Fruit fly (Drosophila melanogaster) whole organism, embryonic: Measurements from ENCODE around the gene CG2540.
A peak's percentile ranks its signal among the peaks of the same experiment; 100 is the strongest.

ENCODE experiments used
- Antp ChIP-seq: fragments of 200-800 bp; sonication (Bioruptor generic); optimal IDR thresholded peaks from 3 replicates; lab custom pipeline; 2016; ENCODE audit warnings: missing biosample characterization, missing genetic modification characterization
- C15 ChIP-seq: fragments of 200-800 bp; sonication (Bioruptor generic); IDR thresholded peaks from 3 replicates; pipeline ENCODE4 v1.3.6; 2022; ENCODE audit warnings: missing biosample characterization, missing genetic modification characterization
- CG11247 ChIP-seq: fragments of 200-800 bp; sonication (Bioruptor generic); IDR thresholded peaks from 2 replicates; pipeline ENCODE4 v1.3.6; 2022; ENCODE audit warnings: missing biosample characterization, missing genetic modification characterization
- CG12942 ChIP-seq: fragments of 200-800 bp; sonication (Bioruptor generic); optimal IDR thresholded peaks from 3 replicates; lab custom pipeline; 2016; ENCODE audit warnings: missing biosample characterization, missing genetic modification characterization
- CG15011 ChIP-seq: fragments of 200-800 bp; sonication (Bioruptor generic); optimal IDR thresholded peaks from 3 replicates; lab custom pipeline; 2018; ENCODE audit warnings: missing biosample characterization, mild to moderate bottlenecking, missing genetic modification characterization
- CG1603 ChIP-seq: fragments of 200-800 bp; sonication (Bioruptor generic); optimal IDR thresholded peaks from 2 replicates; lab custom pipeline; 2019; ENCODE audit warnings: missing biosample characterization, mild to moderate bottlenecking, missing genetic modification characterization, moderate library complexity
- CG17361 ChIP-seq: fragments of 200-800 bp; sonication (Bioruptor generic); IDR thresholded peaks from 3 replicates; pipeline ENCODE4 v1.3.6; 2022; ENCODE audit warnings: missing biosample characterization, missing genetic modification characterization
- CG17802 ChIP-seq: fragments of 200-800 bp; sonication (Bioruptor generic); optimal IDR thresholded peaks from 2 replicates; lab custom pipeline; 2018; ENCODE audit warnings: missing biosample characterization, mild to moderate bottlenecking, missing genetic modification characterization, moderate library complexity
- CG17912 ChIP-seq: fragments of 200-800 bp; sonication (Bioruptor generic); optimal IDR thresholded peaks from 2 replicates; lab custom pipeline; 2018; ENCODE audit warnings: missing biosample characterization, mild to moderate bottlenecking, missing genetic modification characterization
- CG18764 ChIP-seq: fragments of 200-800 bp; sonication (Bioruptor generic); optimal IDR thresholded peaks from 3 replicates; lab custom pipeline; 2016; ENCODE audit warnings: missing biosample characterization, missing genetic modification characterization
- CG32532 ChIP-seq: fragments of 200-800 bp; sonication (Bioruptor generic); IDR thresholded peaks from 2 replicates; pipeline ENCODE4 v1.3.6; 2022; ENCODE audit warnings: missing biosample characterization, missing genetic modification characterization
- CG3407 ChIP-seq: fragments of 200-800 bp; sonication (Bioruptor generic); optimal IDR thresholded peaks from 2 replicates; lab custom pipeline; 2018; ENCODE audit warnings: missing biosample characterization, mild to moderate bottlenecking, missing genetic modification characterization
- CG4617 ChIP-seq: fragments of 200-800 bp; sonication (Bioruptor generic); optimal IDR thresholded peaks from 3 replicates; lab custom pipeline; 2016; ENCODE audit warnings: missing biosample characterization, missing genetic modification characterization, borderline replicate concordance
- CG6175 ChIP-seq: fragments of 200-800 bp; sonication (Bioruptor generic); IDR thresholded peaks from 3 replicates; pipeline ENCODE4 v1.3.6; 2022; ENCODE audit warnings: missing biosample characterization, missing genetic modification characterization
- CG6272 ChIP-seq: fragments of 200-800 bp; sonication (Bioruptor generic); IDR thresholded peaks from 2 replicates; pipeline ENCODE4 v1.3.6; 2022; ENCODE audit warnings: missing biosample characterization, missing genetic modification characterization
- CG6689 ChIP-seq: fragments of 200-800 bp; sonication (Bioruptor generic); IDR thresholded peaks from 2 replicates; pipeline ENCODE4 v1.3.6; 2022; ENCODE audit warnings: missing biosample characterization, missing genetic modification characterization
- CG6854 ChIP-seq: fragments of 200-800 bp; sonication (Bioruptor generic); optimal IDR thresholded peaks from 3 replicates; lab custom pipeline; 2017; ENCODE audit warnings: missing biosample characterization, mild to moderate bottlenecking, missing genetic modification characterization
- CG7928 ChIP-seq: fragments of 200-800 bp; sonication (Bioruptor generic); optimal IDR thresholded peaks from 2 replicates; lab custom pipeline; 2017; ENCODE audit warnings: missing biosample characterization, mild to moderate bottlenecking, missing genetic modification characterization
- CG8290 ChIP-seq, 3 experiments: fragments of 200-800 bp; sonication (Bioruptor generic); optimal IDR thresholded peaks; 2 replicates each; lab custom pipeline; 2016 to 2019; ENCODE audit warnings: missing biosample characterization in 3 of 3, missing genetic modification characterization in 3 of 3, mild to moderate bottlenecking in 2 of 3, moderate library complexity in 1 of 3
- CG9437 ChIP-seq: fragments of 200-800 bp; sonication (Bioruptor generic); optimal IDR thresholded peaks from 2 replicates; lab custom pipeline; 2018; ENCODE audit warnings: missing biosample characterization, mild to moderate bottlenecking, missing genetic modification characterization
- Doc2 ChIP-seq: fragments of 200-800 bp; sonication (Bioruptor generic); IDR thresholded peaks from 2 replicates; pipeline ENCODE4 v1.3.6; 2022; ENCODE audit warnings: missing biosample characterization, missing genetic modification characterization
- ERR ChIP-seq: fragments of 200-800 bp; sonication (Bioruptor generic); optimal IDR thresholded peaks from 2 replicates; lab custom pipeline; 2016; ENCODE audit warnings: missing biosample characterization, missing genetic modification characterization
- Ets65A ChIP-seq: fragments of 200-800 bp; sonication (Bioruptor generic); peaks from one replicate; lab custom pipeline; 2016; ENCODE audit warnings: missing biosample characterization, missing genetic modification characterization
- Fer1 ChIP-seq: fragments of 200-800 bp; sonication (Bioruptor generic); optimal IDR thresholded peaks from 2 replicates; lab custom pipeline; 2017; ENCODE audit warnings: missing biosample characterization, mild to moderate bottlenecking, missing genetic modification characterization
- Fer3 ChIP-seq: fragments of 200-800 bp; sonication (Bioruptor generic); optimal IDR thresholded peaks from 2 replicates; lab custom pipeline; 2018; ENCODE audit warnings: missing biosample characterization, mild to moderate bottlenecking, missing genetic modification characterization, moderate library complexity
- HLH54F ChIP-seq: fragments of 200-800 bp; sonication (Bioruptor generic); optimal IDR thresholded peaks from 3 replicates; lab custom pipeline; 2016; ENCODE audit warnings: missing biosample characterization, missing genetic modification characterization
- HLHmδ ChIP-seq: fragments of 200-800 bp; sonication (Bioruptor generic); optimal IDR thresholded peaks from 2 replicates; lab custom pipeline; 2018; ENCODE audit warnings: missing biosample characterization, mild to moderate bottlenecking, missing genetic modification characterization, moderate library complexity
- Hr39 ChIP-seq: fragments of >200 bp; optimal IDR thresholded peaks from 2 replicates; lab custom pipeline; 2017
- Hr51 ChIP-seq, 2 experiments: fragments of 200-800 bp; sonication (Bioruptor generic); optimal IDR thresholded peaks; 2 replicates in 1 of 2; 3 replicates in 1 of 2; lab custom pipeline; 2016 to 2018; ENCODE audit warnings: missing biosample characterization in 2 of 2, missing genetic modification characterization in 2 of 2, mild to moderate bottlenecking in 1 of 2, moderate library complexity in 1 of 2
- Hr78 ChIP-seq, 2 experiments: fragments of 200-800 bp in 1 of 2; fragments of >200 bp in 1 of 2; sonication (Bioruptor generic) in 1 of 2; optimal IDR thresholded peaks; 2 replicates each; lab custom pipeline; 2017 to 2019; ENCODE audit warnings: missing biosample characterization in 2 of 2, missing genetic modification characterization in 2 of 2, mild to moderate bottlenecking in 1 of 2, moderate library complexity in 1 of 2
- Jarid2 ChIP-seq: fragments of 200-800 bp; sonication (Bioruptor generic); optimal IDR thresholded peaks from 3 replicates; lab custom pipeline; 2017; ENCODE audit warnings: mild to moderate bottlenecking, missing biosample characterization, missing genetic modification reagents, missing genetic modification characterization
- Meics ChIP-seq: fragments of 200-800 bp; sonication (Bioruptor generic); optimal IDR thresholded peaks from 2 replicates; lab custom pipeline; 2017; ENCODE audit warnings: missing biosample characterization, mild to moderate bottlenecking, missing genetic modification characterization
- Mrtf ChIP-seq: fragments of 200-800 bp; sonication (Bioruptor generic); IDR thresholded peaks from 3 replicates; pipeline ENCODE4 v1.3.6; 2022; ENCODE audit warnings: missing biosample characterization, missing genetic modification characterization
- PHDP ChIP-seq: fragments of 200-800 bp; sonication (Bioruptor generic); optimal IDR thresholded peaks from 3 replicates; lab custom pipeline; 2018; ENCODE audit warnings: missing biosample characterization, mild to moderate bottlenecking, missing genetic modification characterization, moderate library complexity
- Rfx ChIP-seq: fragments of 200-800 bp; sonication (Bioruptor generic); IDR thresholded peaks from 2 replicates; pipeline ENCODE4 v1.3.6; 2022; ENCODE audit warnings: missing biosample characterization, missing genetic modification characterization
- Taf1 ChIP-seq: fragments of 200-800 bp; sonication (Bioruptor generic); IDR thresholded peaks from 2 replicates; pipeline ENCODE4 v1.3.6; 2022; ENCODE audit warnings: missing biosample characterization, missing genetic modification characterization
- br ChIP-seq: fragments of >200 bp; optimal IDR thresholded peaks from 2 replicates; lab custom pipeline; 2017
- crc ChIP-seq: fragments of 200-800 bp; sonication (Bioruptor generic); optimal IDR thresholded peaks from 2 replicates; lab custom pipeline; 2016; ENCODE audit warnings: missing biosample characterization, missing genetic modification characterization
- dmrt11E ChIP-seq: fragments of 200-800 bp; sonication (Bioruptor generic); optimal IDR thresholded peaks from 3 replicates; lab custom pipeline; 2018; ENCODE audit warnings: missing biosample characterization, mild to moderate bottlenecking, missing genetic modification characterization, moderate library complexity
- dpn ChIP-seq, 2 experiments: fragments of 200-800 bp; sonication (Bioruptor generic); optimal IDR thresholded peaks; 3 replicates each; lab custom pipeline; 2016; ENCODE audit warnings: missing biosample characterization in 2 of 2, missing genetic modification characterization in 2 of 2
- gce ChIP-seq: fragments of 200-800 bp; sonication (Bioruptor generic); IDR thresholded peaks from 3 replicates; pipeline ENCODE4 v1.3.6; 2022; ENCODE audit warnings: missing biosample characterization, missing genetic modification characterization
- oc ChIP-seq: fragments of 200-800 bp; sonication (Bioruptor generic); optimal IDR thresholded peaks from 2 replicates; lab custom pipeline; 2018; ENCODE audit warnings: missing biosample characterization, mild to moderate bottlenecking, missing genetic modification characterization, moderate library complexity
- org-1 ChIP-seq: fragments of 200-800 bp; sonication (Bioruptor generic); optimal IDR thresholded peaks from 2 replicates; lab custom pipeline; 2017; ENCODE audit warnings: missing biosample characterization, missing genetic modification characterization
- pan ChIP-seq, 4 experiments: fragments of >200 bp in 3 of 4; fragments of 200-800 bp in 1 of 4; sonication (Bioruptor generic) in 1 of 4; optimal IDR thresholded peaks in 3 of 4; IDR thresholded peaks in 1 of 4; 2 replicates each; pipeline versions ENCODE4 v1.3.6 to Lab custom; 2017 to 2022; ENCODE audit warnings: missing biosample characterization in 2 of 4, missing genetic modification characterization in 2 of 4, mixed read lengths in 1 of 4
- ro ChIP-seq: fragments of 200-800 bp; sonication (Bioruptor generic); IDR thresholded peaks from 2 replicates; pipeline ENCODE4 v1.3.6; 2022; ENCODE audit warnings: missing biosample characterization, missing genetic modification characterization
- sc ChIP-seq, 3 experiments: fragments of >200 bp in 2 of 3; fragments of 200-800 bp in 1 of 3; sonication (Bioruptor generic) in 1 of 3; optimal IDR thresholded peaks; 2 replicates in 2 of 3; 3 replicates in 1 of 3; lab custom pipeline; 2017; ENCODE audit warnings: mild to moderate bottlenecking in 1 of 3, missing biosample characterization in 1 of 3, missing genetic modification characterization in 1 of 3, missing genetic modification reagents in 1 of 3
- sug ChIP-seq: fragments of 200-800 bp; optimal IDR thresholded peaks from 2 replicates; lab custom pipeline; 2019; ENCODE audit warnings: missing biosample characterization, mild to moderate bottlenecking, missing genetic modification characterization, moderate library complexity
- tx ChIP-seq: fragments of 200-800 bp; sonication (Bioruptor generic); optimal IDR thresholded peaks from 2 replicates; lab custom pipeline; 2016; ENCODE audit warnings: missing biosample characterization, missing genetic modification characterization
- unc-4 ChIP-seq: fragments of 200-800 bp; sonication (Bioruptor generic); IDR thresholded peaks from 2 replicates; pipeline ENCODE4 v1.3.6; 2022; ENCODE audit warnings: missing biosample characterization, missing genetic modification characterization; ENCODE audit not compliant: partially characterized antibody

The CG2540 gene

DNA sequence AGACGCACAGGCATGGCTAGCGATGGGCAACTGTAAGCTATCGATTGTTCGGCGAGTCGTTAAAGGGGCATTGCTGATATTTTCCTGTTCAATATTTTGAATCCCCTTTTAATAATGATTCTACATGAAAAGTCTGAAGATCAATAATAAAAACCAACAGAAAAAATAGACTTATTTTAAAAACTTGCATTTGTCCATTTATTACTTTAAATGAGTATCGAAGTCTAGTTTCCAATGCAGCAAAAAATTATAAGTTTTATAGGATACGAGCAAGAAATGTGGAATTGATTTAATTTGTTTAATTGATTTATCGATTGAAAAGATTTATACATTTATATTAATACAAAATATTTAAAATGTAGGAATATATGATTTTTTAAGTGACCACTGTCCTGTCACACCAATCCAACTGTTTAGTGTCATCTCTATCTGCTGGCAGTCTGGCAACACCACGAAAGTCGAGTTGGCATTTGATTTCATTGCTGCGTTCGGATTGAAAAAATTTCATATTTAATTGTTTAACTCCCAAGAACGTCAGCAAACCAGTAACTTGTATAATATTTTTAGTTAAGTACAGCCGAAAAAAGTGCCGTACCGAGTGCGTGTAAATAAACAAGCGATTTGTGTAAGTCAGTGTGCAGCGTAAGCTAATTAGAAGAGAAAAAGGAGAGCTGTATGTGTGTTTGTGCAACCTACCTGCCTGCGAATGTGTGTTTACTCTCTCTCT is 33.9 kb upstream of the CG2540 start, which contains the start of the genes CG1824 and Sec16 (continued):
- TF ChIP-seq sug (tag; lab: Kevin White, UChicago) (peak; percentile 69), CG1603 (no peak), dmrt11E (tag; lab: Kevin White, UChicago) (peak; percentile 29), CG9437 (GFP tag; lab: Kevin White, UChicago) (peak; percentile 65), PHDP (tag; lab: Kevin White, UChicago) (no peak), br (lab: Kevin White, UChicago) (no peak), Jarid2 (no peak), crc (GFP tag; lab: Kevin White, UChicago) (no peak), dpn (GFP tag; optimal IDR thresholded peaks at IDR 0.05; lab: Kevin White, UChicago) (peak; percentile 21 to 46), CG17361 (GFP tag; lab: Robert Waterston, UW) (peak; percentile 84), Doc2 (no peak), Hr39 (no peak), sc (optimal IDR thresholded peaks at IDR 0.05; lab: Kevin White, UChicago) (no peak), sc (GFP tag; optimal IDR thresholded peaks at IDR 0.05; lab: Kevin White, UChicago) (no peak), Antp (no peak), Hr78 (GFP tag; optimal IDR thresholded peaks at IDR 0.05; lab: Kevin White, UChicago) (no peak), tx (no peak), CG6689 (GFP tag; lab: Robert Waterston, UW) (0 out of 2 replicates have a peak, but pooled peaks have one; percentile 9), org-1 (no peak), CG17802 (tag; lab: Kevin White, UChicago) (no peak), CG4617 (GFP tag; lab: Kevin White, UChicago) (no peak), CG15011 (GFP tag; lab: Kevin White, UChicago) (no peak), CG18764 (no peak), CG32532 (GFP tag; lab: Robert Waterston, UW) (peak; percentile 23; the same call in 1 of the 2 replicates), CG6854 (no peak), CG6272 (no peak), unc-4 (GFP tag; lab: Robert Waterston, UW) (peak; percentile 49), CG17912 (GFP tag; lab: Kevin White, UChicago) (no peak), ro (GFP tag; lab: Robert Waterston, UW) (no peak), CG11247 (0 out of 2 replicates have a peak, but pooled peaks have one; percentile 6), Fer3 (tag; lab: Kevin White, UChicago) (peak; percentile 16), CG8290 (GFP tag; optimal IDR thresholded peaks at IDR 0.05; lab: Kevin White, UChicago) (peak; percentile 2), CG8290 (tag; optimal IDR thresholded peaks at IDR 0.05; lab: Kevin White, UChicago) (no peak), Fer1 (GFP tag; lab: Kevin White, UChicago) (no peak), CG7928 (GFP tag; lab: Kevin White, UChicago) (no peak), C15 (no peak), CG3407 (GFP tag; lab: Kevin White, UChicago) (no peak), Mrtf (no peak), HLH54F (peak; percentile 44), Meics (GFP tag; lab: Kevin White, UChicago) (peak; percentile 52), Taf1 (GFP tag; lab: Robert Waterston, UW) (no peak), gce (GFP tag; lab: Robert Waterston, UW) (no peak), Rfx (peak; percentile 51), Hr51 (GFP tag; optimal IDR thresholded peaks at IDR 0.05; lab: Kevin White, UChicago) (peak in 1 of 2 experiments; percentile 62), ERR (GFP tag; lab: Kevin White, UChicago) (no peak), HLHmδ (GFP tag; lab: Kevin White, UChicago) (no peak), CG6175 (GFP tag; lab: Robert Waterston, UW) (no peak), oc (tag; lab: Kevin White, UChicago) (no peak), pan (optimal IDR thresholded peaks at IDR 0.05; lab: Kevin White, UChicago) (no peak), pan (GFP tag; optimal IDR thresholded peaks at IDR 0.05 in 1 of 2, IDR thresholded peaks at IDR 0.05 in 1 of 2) (no peak), Ets65A (peak; percentile 73), CG12942 (GFP tag; lab: Kevin White, UChicago) (peak; percentile 34)
